Fruit fly (Drosophila melanogaster): Measurements from ENCODE around the gene okr.

The okr gene

DNA sequence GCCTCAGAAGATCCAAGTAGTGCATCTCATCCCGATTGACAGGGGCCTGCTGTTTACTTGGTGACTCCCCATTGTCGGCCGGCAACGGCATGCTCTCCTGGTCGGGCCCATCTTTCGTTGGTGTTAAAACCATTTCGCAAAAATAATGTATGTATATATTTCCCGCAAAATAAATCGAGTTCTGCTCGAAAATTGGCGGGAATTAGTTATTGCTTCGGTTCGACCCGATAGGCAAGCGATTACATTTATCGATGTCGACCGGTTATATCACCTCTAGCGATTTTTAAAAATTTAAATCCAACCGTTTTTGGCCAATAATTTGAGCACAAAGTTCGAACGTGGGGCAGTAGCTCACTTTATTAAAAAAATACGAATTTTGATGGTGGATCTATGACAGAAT lies 23.1 kb downstream of the okr start, which contains the start of gene Ts (continued):
- TF ChIP-seq Abd-B (GFP tag; optimal IDR thresholded peaks at IDR 0.05) = no peak
- TF ChIP-seq prd (optimal IDR thresholded peaks at IDR 0.05) = no peak
- no peak for TF ChIP-seq prd (GFP tag; IDR thresholded peaks at IDR 0.05)
- TF ChIP-seq z (GFP tag; IDR thresholded peaks at IDR 0.05) = no peak
- TF ChIP-seq jigr1 (GFP tag; IDR thresholded peaks at IDR 0.05) = no peak
- TF ChIP-seq yki (optimal IDR thresholded peaks at IDR 0.05) = no peak
- TF ChIP-seq gem (tag; optimal IDR thresholded peaks at IDR 0.05) = no peak
- TF ChIP-seq YL-1 (GFP tag; optimal IDR thresholded peaks at IDR 0.05) = no peak
- no peak for TF ChIP-seq zf30C (GFP tag; optimal IDR thresholded peaks at IDR 0.05)
- TF ChIP-seq scrt (GFP tag; optimal IDR thresholded peaks at IDR 0.05) = no peak
- no peak for TF ChIP-seq gsb (GFP tag; IDR thresholded peaks at IDR 0.05)
- no peak for TF ChIP-seq ham (GFP tag; IDR thresholded peaks at IDR 0.05)
- no peak for TF ChIP-seq CG15073 (GFP tag; optimal IDR thresholded peaks at IDR 0.05)
- TF ChIP-seq chn (GFP tag; optimal IDR thresholded peaks at IDR 0.05) = no peak
- TF ChIP-seq odd (GFP tag; optimal IDR thresholded peaks at IDR 0.05) = no peak
- TF ChIP-seq CG10959 (GFP tag; IDR thresholded peaks at IDR 0.05) = no peak
- TF ChIP-seq amos (GFP tag; IDR thresholded peaks at IDR 0.05; ENCODE audit: partially characterized antibody) = peak; percentile 76; the same call in 1 of the 2 replicates
- no peak for TF ChIP-seq CG16863 (GFP tag; optimal IDR thresholded peaks at IDR 0.05)
- peak; percentile 86 for TF ChIP-seq CG34224 (GFP tag; IDR thresholded peaks at IDR 0.05; ENCODE audit: partially characterized antibody)
- TF ChIP-seq tap (tag; optimal IDR thresholded peaks at IDR 0.05) = no peak
- no peak for TF ChIP-seq CG2889 (GFP tag; IDR thresholded peaks at IDR 0.05)
- TF ChIP-seq en (GFP tag; optimal IDR thresholded peaks at IDR 0.05) = no peak
- peak; percentile 88; the same call in 2 of the 3 replicates for TF ChIP-seq Opbp (GFP tag; IDR thresholded peaks at IDR 0.05; ENCODE audit: partially characterized antibody)
- TF ChIP-seq HmgD (GFP tag; optimal IDR thresholded peaks at IDR 0.05) = no peak
- no peak for TF ChIP-seq lov (optimal IDR thresholded peaks at IDR 0.05)
- TF ChIP-seq lov (GFP tag; IDR thresholded peaks at IDR 0.05) = no peak
- peak; percentile 89 for TF ChIP-seq bbx (GFP tag; IDR thresholded peaks at IDR 0.05; ENCODE audit: partially characterized antibody)
- peak; percentile 88 for TF ChIP-seq Bgb (GFP tag; IDR thresholded peaks at IDR 0.05; ENCODE audit: partially characterized antibody)
- TF ChIP-seq Doc3 (GFP tag; IDR thresholded peaks at IDR 0.05; ENCODE audit: partially characterized antibody) = peak; percentile 70
- no peak for TF ChIP-seq CHES-1-like (GFP tag; optimal IDR thresholded peaks at IDR 0.05)
- TF ChIP-seq bigmax (GFP tag; optimal IDR thresholded peaks at IDR 0.05) = no peak
- no peak for TF ChIP-seq sens (GFP tag)
- TF ChIP-seq sim (GFP tag; IDR thresholded peaks at IDR 0.05) = no peak
- TF ChIP-seq ac (GFP tag; optimal IDR thresholded peaks at IDR 0.05) = no peak
- no peak for TF ChIP-seq lmd (GFP tag; IDR thresholded peaks at IDR 0.05)
- no peak for TF ChIP-seq slp2 (GFP tag; optimal IDR thresholded peaks at IDR 0.05)
- no peak for TF ChIP-seq Hsf (GFP tag; optimal IDR thresholded peaks at IDR 0.05)
- no peak for TF ChIP-seq CG17385 (GFP tag; optimal IDR thresholded peaks at IDR 0.05)
- TF ChIP-seq CG8359 (GFP tag; optimal IDR thresholded peaks at IDR 0.05; ENCODE audit: borderline replicate concordance) = no peak
- TF ChIP-seq psq (GFP tag; optimal IDR thresholded peaks at IDR 0.05) = no peak
- TF ChIP-seq CG4328 (GFP tag; optimal IDR thresholded peaks at IDR 0.05) = no peak
- no peak for TF ChIP-seq cg (GFP tag; optimal IDR thresholded peaks at IDR 0.05)
- TF ChIP-seq CG8388 (GFP tag; optimal IDR thresholded peaks at IDR 0.05) = no peak
- no peak for TF ChIP-seq CG10209 (GFP tag; optimal IDR thresholded peaks at IDR 0.05)
- TF ChIP-seq CG13424 (tag; optimal IDR thresholded peaks at IDR 0.05) = no peak
- TF ChIP-seq CG9727 (GFP tag; optimal IDR thresholded peaks at IDR 0.05) = no peak
- TF ChIP-seq CG17328 (GFP tag; IDR thresholded peaks at IDR 0.05) = no peak
- no peak for TF ChIP-seq CG4820 (GFP tag; optimal IDR thresholded peaks at IDR 0.05)
- TF ChIP-seq wdn (GFP tag; IDR thresholded peaks at IDR 0.05) = no peak
- TF ChIP-seq sob (GFP tag; IDR thresholded peaks at IDR 0.05) = no peak
- TF ChIP-seq CG18476 (GFP tag; optimal IDR thresholded peaks at IDR 0.05) = no peak
- no peak for TF ChIP-seq CG10565 (GFP tag; optimal IDR thresholded peaks at IDR 0.05)
